Fruit fly (Drosophila melanogaster): ENCODE data around the gene Sec13.
A peak's percentile ranks its signal among the peaks of the same experiment; 100 is the strongest.

Sec13 gene

DNA sequence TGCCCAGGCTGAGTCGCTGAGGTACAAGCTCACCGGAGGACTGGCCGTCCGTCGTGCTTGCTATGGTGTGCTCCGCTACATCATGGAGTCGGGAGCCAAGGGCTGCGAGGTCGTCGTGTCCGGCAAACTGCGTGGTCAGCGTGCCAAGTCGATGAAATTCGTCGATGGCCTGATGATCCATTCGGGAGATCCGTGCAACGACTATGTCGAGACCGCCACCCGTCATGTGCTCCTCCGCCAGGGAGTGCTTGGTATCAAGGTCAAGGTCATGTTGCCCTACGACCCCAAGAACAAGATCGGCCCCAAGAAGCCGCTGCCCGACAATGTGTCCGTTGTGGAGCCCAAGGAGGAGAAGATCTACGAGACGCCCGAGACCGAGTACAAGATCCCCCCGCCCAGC lies 3.3 kb downstream of the Sec13 start:
- no peak for TF ChIP-seq pad (GFP tag; optimal IDR thresholded peaks at IDR 0.05)
- no peak for TF ChIP-seq Mnt (GFP tag; optimal IDR thresholded peaks at IDR 0.05)
- no peak for TF ChIP-seq Clk (GFP tag; optimal IDR thresholded peaks at IDR 0.05)
- TF ChIP-seq CG7101 (tag; optimal IDR thresholded peaks at IDR 0.05): no peak
- no peak for TF ChIP-seq toe (GFP tag; optimal IDR thresholded peaks at IDR 0.05)
- no peak for TF ChIP-seq CG12768 (GFP tag; optimal IDR thresholded peaks at IDR 0.05)
- TF ChIP-seq CG14711 (tag; optimal IDR thresholded peaks at IDR 0.05): no peak

DNA sequence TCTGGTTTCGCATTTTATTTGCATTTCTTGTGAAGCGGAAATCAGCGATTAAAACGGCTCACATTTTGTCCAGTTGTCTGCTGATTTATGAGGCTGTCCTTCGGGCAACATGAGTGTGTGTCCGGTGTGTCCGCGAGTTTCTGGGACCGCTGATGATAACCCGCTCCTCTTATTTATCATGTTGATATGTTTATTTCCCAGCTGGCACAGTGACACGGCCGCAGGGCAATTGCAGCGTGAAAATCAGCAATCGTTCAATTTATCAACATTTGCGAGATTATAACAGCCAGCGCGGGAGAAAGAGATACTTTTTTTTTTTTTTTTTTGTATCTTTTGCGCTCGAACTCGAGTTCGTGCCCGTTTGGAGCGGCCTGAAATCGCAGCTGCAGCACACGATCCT lies 4.3 kb downstream of the Sec13 start:
- TF ChIP-seq toe (GFP tag; optimal IDR thresholded peaks at IDR 0.05): no peak

DNA sequence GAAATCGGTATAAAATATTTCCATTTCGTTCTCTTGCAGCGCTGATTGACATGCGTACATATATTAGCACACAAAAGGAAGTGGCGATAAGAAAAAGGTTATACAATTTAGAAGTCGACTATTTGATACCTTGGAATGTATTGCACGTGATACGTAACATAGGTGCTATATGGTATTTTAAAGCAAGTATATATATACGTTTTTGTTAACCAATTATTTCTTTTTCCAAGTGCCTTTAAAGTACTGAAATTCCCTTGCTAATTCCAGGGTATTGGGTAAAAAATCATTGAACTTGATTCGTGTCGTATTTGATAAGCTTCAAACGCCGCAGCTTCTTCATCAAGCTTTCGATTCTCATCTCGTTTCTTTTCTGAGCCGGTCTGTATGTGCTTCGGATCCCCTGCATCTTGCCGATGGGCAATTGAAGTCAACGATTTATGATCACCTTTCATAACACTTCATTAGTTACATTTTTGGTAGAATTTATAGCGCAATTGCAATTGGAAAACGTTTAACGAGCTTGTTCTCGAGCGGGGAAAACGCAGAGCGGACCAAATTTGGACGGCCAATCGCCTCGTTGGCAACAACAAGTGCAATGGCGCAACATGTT lies 7.5 kb downstream of the Sec13 start, which contains the start of gene CG4408:
Gene CG4408 (minus strand): TSS at position 60 of the 610 bp plus-strand sequence.
- TF ChIP-seq CG5204 (GFP tag; optimal IDR thresholded peaks at IDR 0.05) (no peak), bab1 (GFP tag; optimal IDR thresholded peaks at IDR 0.05) (peak; percentile 43), pad (GFP tag; optimal IDR thresholded peaks at IDR 0.05) (peak; percentile 57), CG7101 (tag; optimal IDR thresholded peaks at IDR 0.05) (peak; percentile 82), ovo (GFP tag; optimal IDR thresholded peaks at IDR 0.05) (no peak), CG7045 (GFP tag; optimal IDR thresholded peaks at IDR 0.05) (peak; percentile 27), kay (GFP tag; ENCODE audit: borderline replicate concordance) (no peak), toe (GFP tag; optimal IDR thresholded peaks at IDR 0.05) (no peak), CG1620 (GFP tag; optimal IDR thresholded peaks at IDR 0.05) (peak; percentile 48), tj (GFP tag; optimal IDR thresholded peaks at IDR 0.05) (no peak), CG11617 (GFP tag; optimal IDR thresholded peaks at IDR 0.05) (peak; percentile 4), CG12768 (GFP tag; optimal IDR thresholded peaks at IDR 0.05) (peak; percentile 41), CG33017 (tag; optimal IDR thresholded peaks at IDR 0.05) (peak; percentile 70), Crg-1 (GFP tag; optimal IDR thresholded peaks at IDR 0.05) (peak; percentile 39), Hr96 (GFP tag; optimal IDR thresholded peaks at IDR 0.05) (peak; percentile 19), CG14711 (tag; optimal IDR thresholded peaks at IDR 0.05) (peak; percentile 77)

DNA sequence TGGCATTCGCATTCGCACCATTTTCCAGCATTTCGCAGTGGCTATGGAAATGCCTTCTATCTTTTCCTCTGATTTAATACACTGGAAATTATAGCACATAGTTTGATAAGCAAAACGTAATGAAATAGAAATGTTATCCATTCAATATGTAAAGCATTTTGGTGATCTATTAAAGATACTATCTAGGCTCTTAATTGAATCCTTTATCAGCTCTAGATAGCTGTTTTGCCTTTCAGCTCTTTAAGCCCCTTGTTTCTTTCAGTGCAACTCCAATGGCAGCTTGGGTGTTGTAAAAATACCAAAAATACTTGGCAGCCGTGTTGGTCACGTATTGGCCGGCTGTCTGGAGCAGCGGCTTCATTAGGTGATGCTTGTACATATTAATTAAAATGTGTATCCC lies 8.9 kb downstream of the Sec13 start:
- TF ChIP-seq CG7101 (tag; optimal IDR thresholded peaks at IDR 0.05) (no peak), Mnt (GFP tag; optimal IDR thresholded peaks at IDR 0.05) (no peak), CG11617 (GFP tag; optimal IDR thresholded peaks at IDR 0.05) (no peak), tj (GFP tag; optimal IDR thresholded peaks at IDR 0.05) (no peak), toe (GFP tag; optimal IDR thresholded peaks at IDR 0.05) (no peak), kay (GFP tag; ENCODE audit: borderline replicate concordance) (no peak), Hr96 (GFP tag; optimal IDR thresholded peaks at IDR 0.05) (no peak), cnc (optimal IDR thresholded peaks at IDR 0.05) (no peak), CG7045 (GFP tag; optimal IDR thresholded peaks at IDR 0.05) (no peak), Clk (GFP tag; optimal IDR thresholded peaks at IDR 0.05) (no peak), CG1620 (GFP tag; optimal IDR thresholded peaks at IDR 0.05) (no peak), CG5204 (GFP tag; optimal IDR thresholded peaks at IDR 0.05) (no peak)

DNA sequence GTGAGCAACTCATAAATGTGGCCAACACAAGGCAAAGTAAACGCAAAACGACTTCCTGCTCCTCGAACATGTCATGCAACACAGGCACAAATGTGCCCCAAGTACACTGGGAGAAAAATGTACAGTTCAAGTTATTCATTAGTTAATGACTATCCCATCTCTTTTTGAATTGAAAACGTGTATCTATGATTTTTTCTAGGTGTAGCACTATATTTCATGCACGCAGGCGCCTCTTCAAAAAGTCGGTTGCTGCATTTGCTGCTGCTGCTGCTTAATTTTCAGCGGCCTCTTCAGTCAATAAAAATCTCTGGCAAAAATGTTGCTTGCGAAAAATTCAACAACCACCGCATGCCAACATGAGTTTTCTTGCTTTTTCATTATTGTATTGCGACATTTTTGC lies 11.5 kb downstream of the Sec13 start:
- TF ChIP-seq tj (GFP tag; optimal IDR thresholded peaks at IDR 0.05): no peak
- TF ChIP-seq Hr96 (GFP tag; optimal IDR thresholded peaks at IDR 0.05): no peak
- TF ChIP-seq CG14711 (tag; optimal IDR thresholded peaks at IDR 0.05): no peak
- no peak for TF ChIP-seq CG7045 (GFP tag; optimal IDR thresholded peaks at IDR 0.05)
- TF ChIP-seq cic (GFP tag; optimal IDR thresholded peaks at IDR 0.05): no peak
- no peak for TF ChIP-seq Crg-1 (GFP tag; optimal IDR thresholded peaks at IDR 0.05)
- TF ChIP-seq bab1 (GFP tag; optimal IDR thresholded peaks at IDR 0.05): no peak
- no peak for TF ChIP-seq ovo (GFP tag; optimal IDR thresholded peaks at IDR 0.05)
- TF ChIP-seq kay (GFP tag; ENCODE audit: borderline replicate concordance): no peak
- no peak for TF ChIP-seq CG5204 (GFP tag; optimal IDR thresholded peaks at IDR 0.05)

DNA sequence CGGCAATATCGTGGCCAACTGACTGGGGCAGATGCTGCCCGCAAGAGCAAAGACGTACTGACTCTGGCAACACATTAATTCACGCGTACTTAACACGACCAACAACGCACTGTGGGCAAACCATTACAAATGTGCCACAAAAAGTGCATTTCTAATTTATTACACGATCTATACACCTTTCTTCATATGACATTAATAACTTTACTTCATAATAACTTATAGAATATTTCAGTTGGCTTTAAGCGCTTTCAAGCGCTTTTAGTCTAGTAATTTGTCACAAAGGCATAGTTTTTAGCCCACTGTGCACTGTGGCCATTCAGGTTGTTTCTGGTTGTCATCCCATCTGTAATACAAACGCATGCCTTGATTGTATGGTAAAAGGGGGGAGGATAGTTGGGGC lies 12.2 kb downstream of the Sec13 start:
- TF ChIP-seq CG1620 (GFP tag; optimal IDR thresholded peaks at IDR 0.05) (no peak), CG33017 (tag; optimal IDR thresholded peaks at IDR 0.05) (no peak), cnc (optimal IDR thresholded peaks at IDR 0.05) (no peak), CG5204 (GFP tag; optimal IDR thresholded peaks at IDR 0.05) (no peak), Clk (GFP tag; optimal IDR thresholded peaks at IDR 0.05) (no peak), pad (GFP tag; optimal IDR thresholded peaks at IDR 0.05) (no peak), toe (GFP tag; optimal IDR thresholded peaks at IDR 0.05) (no peak), CG11617 (GFP tag; optimal IDR thresholded peaks at IDR 0.05) (no peak), tj (GFP tag; optimal IDR thresholded peaks at IDR 0.05) (no peak), CG7045 (GFP tag; optimal IDR thresholded peaks at IDR 0.05) (no peak), CG7101 (tag; optimal IDR thresholded peaks at IDR 0.05) (no peak), CG14711 (tag; optimal IDR thresholded peaks at IDR 0.05) (no peak), ovo (GFP tag; optimal IDR thresholded peaks at IDR 0.05) (no peak), Crg-1 (GFP tag; optimal IDR thresholded peaks at IDR 0.05) (no peak), cic (GFP tag; optimal IDR thresholded peaks at IDR 0.05) (no peak), bab1 (GFP tag; optimal IDR thresholded peaks at IDR 0.05) (no peak), Hr96 (GFP tag; optimal IDR thresholded peaks at IDR 0.05) (no peak), CG12768 (GFP tag; optimal IDR thresholded peaks at IDR 0.05) (no peak)

DNA sequence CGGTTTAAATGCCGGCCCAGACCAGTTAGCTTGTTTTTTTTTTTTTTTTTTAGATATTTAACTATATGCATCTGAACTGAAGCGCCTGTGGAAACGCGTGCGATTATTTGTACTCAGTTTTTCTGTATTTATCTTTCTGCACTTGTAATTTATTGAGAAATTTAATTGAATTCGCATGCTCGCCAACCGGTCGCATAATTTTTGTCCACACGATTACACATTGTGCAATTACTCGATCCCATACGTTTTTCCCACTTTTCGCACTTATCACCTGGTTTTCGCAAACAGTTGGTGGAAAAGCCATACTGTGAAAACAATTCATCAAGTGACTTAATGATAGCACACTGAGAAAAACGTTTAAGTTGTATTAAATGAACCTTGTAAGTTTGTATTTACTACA lies 16.5 kb downstream of the Sec13 start, which contains the start of gene CG42827:
Gene CG42827 (plus strand): TSS at position 301 of the 400 bp plus-strand sequence.
- TF ChIP-seq tj (GFP tag; optimal IDR thresholded peaks at IDR 0.05) (no peak), cic (GFP tag; optimal IDR thresholded peaks at IDR 0.05) (no peak), Clk (GFP tag; optimal IDR thresholded peaks at IDR 0.05) (no peak), Hr96 (GFP tag; optimal IDR thresholded peaks at IDR 0.05) (no peak), CG7045 (GFP tag; optimal IDR thresholded peaks at IDR 0.05) (no peak), ovo (GFP tag; optimal IDR thresholded peaks at IDR 0.05) (no peak), Mnt (GFP tag; optimal IDR thresholded peaks at IDR 0.05) (no peak), CG5204 (GFP tag; optimal IDR thresholded peaks at IDR 0.05) (no peak), CG11617 (GFP tag; optimal IDR thresholded peaks at IDR 0.05) (no peak), kay (GFP tag; ENCODE audit: borderline replicate concordance) (no peak), toe (GFP tag; optimal IDR thresholded peaks at IDR 0.05) (no peak), pad (GFP tag; optimal IDR thresholded peaks at IDR 0.05) (no peak), CG14711 (tag; optimal IDR thresholded peaks at IDR 0.05) (no peak), CG12768 (GFP tag; optimal IDR thresholded peaks at IDR 0.05) (no peak), CG1620 (GFP tag; optimal IDR thresholded peaks at IDR 0.05) (no peak), bab1 (GFP tag; optimal IDR thresholded peaks at IDR 0.05) (no peak), CG33017 (tag; optimal IDR thresholded peaks at IDR 0.05) (no peak), cnc (optimal IDR thresholded peaks at IDR 0.05) (no peak)

All from whole organism, adult.